Worm (Caenorhabditis elegans) whole organism, young adult: Measurements from ENCODE around the gene hsp-3.
A peak's percentile ranks its signal among the peaks of the same experiment; 100 is the strongest.

Experiments used
- B0019.2 ChIP-seq: fragments of 200-800 bp; sonication (Bioruptor generic); conservative IDR thresholded peaks from 2 replicates; pipeline ENCODE4 v1.3.6; 2022; ENCODE audit warnings: missing genetic modification reagents, missing genetic modification characterization, missing compliant biosample characterization
- B0261.1 ChIP-seq: sonication (generic microtip); optimal IDR thresholded peaks from 2 replicates; lab custom pipeline; 2016; ENCODE audit warnings: mild to moderate bottlenecking, missing genetic modification characterization, moderate library complexity, missing compliant biosample characterization
- C06A6.2 ChIP-seq: fragments of 200-800 bp; sonication (Bioruptor generic); conservative IDR thresholded peaks from 2 replicates; pipeline ENCODE4 v1.3.6; 2022; ENCODE audit warnings: missing genetic modification characterization, missing compliant biosample characterization
- C17E4.6 ChIP-seq: fragments of 200-800 bp; sonication (Bioruptor generic); IDR thresholded peaks from 2 replicates; pipeline ENCODE4 v1.3.6; 2022; ENCODE audit warnings: missing genetic modification reagents, missing genetic modification characterization, missing compliant biosample characterization
- D2030.7 ChIP-seq: fragments of 200-800 bp; sonication (Bioruptor generic); IDR thresholded peaks from 2 replicates; pipeline ENCODE4 v1.3.6; 2022; ENCODE audit warnings: missing genetic modification reagents, missing genetic modification characterization, missing compliant biosample characterization
- F22D6.2 ChIP-seq: sonication (generic microtip); optimal IDR thresholded peaks from 2 replicates; lab custom pipeline; 2016; ENCODE audit warnings: mild to moderate bottlenecking, missing genetic modification characterization, missing compliant biosample characterization
- F52B5.7 ChIP-seq: sonication (generic microtip); optimal IDR thresholded peaks from 2 replicates; lab custom pipeline; 2016; ENCODE audit warnings: mild to moderate bottlenecking, missing genetic modification characterization, missing compliant biosample characterization
- Y53G8AR.9 ChIP-seq: fragments of 200-800 bp; sonication (Bioruptor generic); conservative IDR thresholded peaks from 2 replicates; pipeline ENCODE4 v1.3.6; 2022; ENCODE audit warnings: missing genetic modification reagents, missing genetic modification characterization, missing compliant biosample characterization
- Y56A3A.18 ChIP-seq: fragments of 200-800 bp; sonication (Bioruptor generic); IDR thresholded peaks from 2 replicates; pipeline ENCODE4 v1.3.6; 2022; ENCODE audit warnings: missing genetic modification reagents, missing genetic modification characterization, missing compliant biosample characterization
- Y67H2A.10 ChIP-seq: fragments of 200-800 bp; sonication (Bioruptor generic); conservative IDR thresholded peaks from 2 replicates; pipeline ENCODE4 v1.3.6; 2022; ENCODE audit warnings: missing genetic modification reagents, missing genetic modification characterization, missing compliant biosample characterization
- ZK185.1 ChIP-seq: sonication (generic microtip); optimal IDR thresholded peaks from 2 replicates; lab custom pipeline; 2016; ENCODE audit warnings: mild to moderate bottlenecking, missing genetic modification characterization, missing compliant biosample characterization; ENCODE audit not compliant: poor library complexity, severe bottlenecking
- ama-1 ChIP-seq, 3 experiments: fragments of 150-350 bp in 1 of 3; sonication (generic microtip) in 2 of 3; optimal IDR thresholded peaks; 2 replicates each; lab custom pipeline; 2014 to 2018; ENCODE audit warnings: missing biosample characterization in 2 of 3, missing genetic modification characterization in 2 of 3, missing genetic modification reagents in 2 of 3
- aptf-3 ChIP-seq: fragments of 200-800 bp; sonication (Bioruptor generic); IDR thresholded peaks from 2 replicates; pipeline ENCODE4 v1.3.6; 2022; ENCODE audit warnings: missing genetic modification characterization, missing compliant biosample characterization
- cebp-1 ChIP-seq, 2 experiments: fragments of 200-800 bp in 1 of 2; sonication (Bioruptor generic) in 1 of 2; sonication (generic microtip) in 1 of 2; IDR thresholded peaks in 1 of 2; optimal IDR thresholded peaks in 1 of 2; 2 replicates each; pipeline versions ENCODE4 v1.3.6 to Lab custom; 2017 to 2022; ENCODE audit warnings: missing compliant biosample characterization in 2 of 2, missing genetic modification characterization in 2 of 2, mild to moderate bottlenecking in 1 of 2, missing genetic modification reagents in 1 of 2, moderate library complexity in 1 of 2
- ceh-27 ChIP-seq: fragments of 200-800 bp; sonication (Bioruptor generic); optimal IDR thresholded peaks from 2 replicates; lab custom pipeline; 2018; ENCODE audit warnings: mild to moderate bottlenecking, missing genetic modification characterization, moderate library complexity, missing compliant biosample characterization
- ceh-40 ChIP-seq: fragments of 200-800 bp; sonication (Bioruptor generic); IDR thresholded peaks from 2 replicates; pipeline ENCODE4 v1.3.6; 2022; ENCODE audit warnings: missing genetic modification characterization, missing compliant biosample characterization
- ceh-58 ChIP-seq: fragments of 200-800 bp; sonication (Bioruptor generic); IDR thresholded peaks from 2 replicates; pipeline ENCODE4 v1.3.6; 2022; ENCODE audit warnings: missing genetic modification characterization, missing compliant biosample characterization
- ceh-91 ChIP-seq: fragments of 200-800 bp; sonication (Bioruptor generic); IDR thresholded peaks from 2 replicates; pipeline ENCODE4 v1.3.6; 2022; ENCODE audit warnings: missing genetic modification reagents, missing genetic modification characterization, missing compliant biosample characterization
- die-1 ChIP-seq: sonication (generic microtip); optimal IDR thresholded peaks from 2 replicates; lab custom pipeline; 2016; ENCODE audit warnings: missing genotype, mild to moderate bottlenecking, missing genetic modification characterization, missing compliant biosample characterization
- dpff-1 ChIP-seq: sonication (generic microtip); optimal IDR thresholded peaks from 2 replicates; lab custom pipeline; 2017; ENCODE audit warnings: mild to moderate bottlenecking, missing genetic modification characterization, missing compliant biosample characterization
- egl-18 ChIP-seq: fragments of 200-800 bp; sonication (Bioruptor generic); IDR thresholded peaks from 2 replicates; pipeline ENCODE4 v1.3.6; 2022; ENCODE audit warnings: missing genetic modification reagents, missing genetic modification characterization, missing compliant biosample characterization
- fkh-3 ChIP-seq: sonication (generic microtip); optimal IDR thresholded peaks from 2 replicates; lab custom pipeline; 2016; ENCODE audit warnings: mild to moderate bottlenecking, missing genetic modification characterization, missing compliant biosample characterization
- gei-17 ChIP-seq: fragments of 200-800 bp; sonication (Bioruptor generic); optimal IDR thresholded peaks from 2 replicates; lab custom pipeline; 2018; ENCODE audit warnings: mild to moderate bottlenecking, missing genetic modification characterization, missing compliant biosample characterization
- him-1 ChIP-seq: sonication (generic microtip); optimal IDR thresholded peaks from 2 replicates; lab custom pipeline; 2016; ENCODE audit warnings: missing genotype, missing genetic modification reagents, missing genetic modification characterization, missing compliant biosample characterization
- hmg-1.2 ChIP-seq: fragments of 200-800 bp; sonication (Bioruptor generic); IDR thresholded peaks from 2 replicates; pipeline ENCODE4 v1.3.6; 2022; ENCODE audit warnings: missing genetic modification reagents, missing genetic modification characterization, missing compliant biosample characterization
- hsf-1 ChIP-seq: fragments of 200-800 bp; sonication (Bioruptor generic); IDR thresholded peaks from 2 replicates; pipeline ENCODE4 v1.3.6; 2022; ENCODE audit warnings: missing genetic modification reagents, missing genetic modification characterization, missing compliant biosample characterization
- lin-26 ChIP-seq: fragments of 200-800 bp; sonication (Bioruptor generic); IDR thresholded peaks from 2 replicates; pipeline ENCODE4 v1.3.6; 2022; ENCODE audit warnings: missing genetic modification reagents, missing genetic modification characterization, missing compliant biosample characterization
- madf-10 ChIP-seq: sonication (generic microtip); optimal IDR thresholded peaks from 2 replicates; lab custom pipeline; 2016; ENCODE audit warnings: mild to moderate bottlenecking, missing genetic modification characterization, missing compliant biosample characterization
- madf-3 ChIP-seq: fragments of 200-800 bp; sonication (Bioruptor generic); IDR thresholded peaks from 2 replicates; pipeline ENCODE4 v1.3.6; 2022; ENCODE audit warnings: missing genetic modification reagents, missing genetic modification characterization, missing compliant biosample characterization
- madf-8 ChIP-seq: fragments of 200-800 bp; sonication (Bioruptor generic); conservative IDR thresholded peaks from 2 replicates; pipeline ENCODE4 v1.3.6; 2022; ENCODE audit warnings: missing genetic modification reagents, missing genetic modification characterization, missing compliant biosample characterization
- mel-28 ChIP-seq: sonication (generic microtip); optimal IDR thresholded peaks from 2 replicates; lab custom pipeline; 2016; ENCODE audit warnings: borderline replicate concordance, mild to moderate bottlenecking, missing genetic modification characterization, missing compliant biosample characterization
- mxl-1 ChIP-seq: sonication (generic microtip); optimal IDR thresholded peaks from 2 replicates; lab custom pipeline; 2016; ENCODE audit warnings: missing genetic modification characterization, missing compliant biosample characterization
- nhr-179 ChIP-seq: sonication (generic microtip); optimal IDR thresholded peaks from 2 replicates; lab custom pipeline; 2016; ENCODE audit warnings: mild to moderate bottlenecking, missing genetic modification characterization, missing compliant biosample characterization
- nhr-27 ChIP-seq: fragments of 200-800 bp; sonication (Bioruptor generic); optimal IDR thresholded peaks from 2 replicates; lab custom pipeline; 2018; ENCODE audit warnings: mild to moderate bottlenecking, missing genetic modification characterization, moderate library complexity, missing compliant biosample characterization
- nhr-80 ChIP-seq: sonication (generic microtip); optimal IDR thresholded peaks from 2 replicates; lab custom pipeline; 2016; ENCODE audit warnings: missing genetic modification characterization, missing compliant biosample characterization
- pha-4 ChIP-seq: fragments of 150-350 bp; sonication (generic microtip); optimal IDR thresholded peaks from 2 replicates; lab custom pipeline; 2014; ENCODE audit warnings: missing biosample characterization, missing genetic modification reagents, missing genetic modification characterization
- repo-1 ChIP-seq: sonication (generic microtip); optimal IDR thresholded peaks from 2 replicates; lab custom pipeline; 2017; ENCODE audit warnings: mild to moderate bottlenecking, missing genetic modification characterization, missing compliant biosample characterization
- rpc-1 ChIP-seq, 2 experiments: fragments of 150-350 bp in 1 of 2; sonication (generic microtip) in 1 of 2; optimal IDR thresholded peaks; 2 replicates each; lab custom pipeline; 2014 to 2018; ENCODE audit warnings: missing biosample characterization in 1 of 2, missing genetic modification characterization in 1 of 2, missing genetic modification reagents in 1 of 2, missing genotype in 1 of 2
- sdz-38 ChIP-seq: sonication (generic microtip); optimal IDR thresholded peaks from 2 replicates; lab custom pipeline; 2016; ENCODE audit warnings: missing genotype, missing genetic modification characterization, missing compliant biosample characterization
- sea-2 ChIP-seq: fragments of 200-800 bp; sonication (Bioruptor generic); IDR thresholded peaks from 2 replicates; pipeline ENCODE4 v1.3.6; 2022; ENCODE audit warnings: missing genetic modification characterization, missing compliant biosample characterization
- snpc-4 ChIP-seq, 5 experiments: fragments of 150-350 bp in 1 of 5; sonication (generic microtip) in 4 of 5; optimal IDR thresholded peaks; 2 replicates each; lab custom pipeline; 2014 to 2018; ENCODE audit warnings: missing genetic modification characterization in 5 of 5, missing biosample characterization in 3 of 5, antibody characterized with exemption in 2 of 5, mild to moderate bottlenecking in 2 of 5, missing compliant biosample characterization in 2 of 5, missing genotype in 2 of 5, moderate library complexity in 2 of 5, missing genetic modification reagents in 1 of 5
- tbx-9 ChIP-seq: sonication (generic microtip); optimal IDR thresholded peaks from 2 replicates; lab custom pipeline; 2016; ENCODE audit warnings: borderline replicate concordance, missing genetic modification characterization, inconsistent platforms, missing compliant biosample characterization
- ztf-26 ChIP-seq: sonication (generic microtip); optimal IDR thresholded peaks from 2 replicates; lab custom pipeline; 2017; ENCODE audit warnings: missing genetic modification characterization, missing compliant biosample characterization
- ztf-28 ChIP-seq: fragments of 200-800 bp; sonication (Bioruptor generic); IDR thresholded peaks from 2 replicates; pipeline ENCODE4 v1.3.6; 2022; ENCODE audit warnings: missing genetic modification reagents, missing genetic modification characterization, missing compliant biosample characterization

Gene hsp-3

ce11 chrX:6050078-6050477 lies 41.8 kb downstream of the hsp-3 start:
- TF ChIP-seq nhr-80 (tag; lab: Kevin White, UChicago) (peak; percentile 43), mel-28 (tag; lab: Kevin White, UChicago) (no peak)

ce11 chrX:6048508-6048907 lies 43.4 kb downstream of the hsp-3 start, which contains the start of gene pak-1:
Gene pak-1, minus strand, starts transcription at chrX:6048608.
- TF ChIP-seq dpff-1 = no peak
- no peak for TF ChIP-seq cebp-1 (GFP tag; IDR thresholded peaks at IDR 0.05; lab: Robert Waterston, UW)
- TF ChIP-seq cebp-1 (tag; optimal IDR thresholded peaks at IDR 0.05; lab: Kevin White, UChicago) = no peak
- TF ChIP-seq snpc-4 (GFP tag; optimal IDR thresholded peaks at IDR 0.05; lab: Kevin White, UChicago) = no peak
- no peak for TF ChIP-seq snpc-4 (tag; optimal IDR thresholded peaks at IDR 0.05; lab: Kevin White, UChicago)
- no peak for TF ChIP-seq pha-4 (tag; lab: Kevin White, UChicago)
- TF ChIP-seq madf-8 (GFP tag; lab: Robert Waterston, UW) = no peak
- TF ChIP-seq ceh-58 (GFP tag; lab: Robert Waterston, UW) = no peak
- no peak for TF ChIP-seq die-1 (tag; lab: Kevin White, UChicago)
- no peak for TF ChIP-seq Y53G8AR.9
- no peak for TF ChIP-seq him-1 (tag; lab: Kevin White, UChicago)
- no peak for TF ChIP-seq ama-1 (optimal IDR thresholded peaks at IDR 0.05; lab: Kevin White, UChicago)
- no peak for TF ChIP-seq ama-1 (GFP tag; optimal IDR thresholded peaks at IDR 0.05; lab: Kevin White, UChicago)
- TF ChIP-seq F52B5.7 (tag; lab: Kevin White, UChicago) = no peak
- no peak for TF ChIP-seq B0261.1 (tag; lab: Kevin White, UChicago)
- no peak for TF ChIP-seq ceh-27
- no peak for TF ChIP-seq egl-18 (GFP tag; lab: Robert Waterston, UW)
- TF ChIP-seq madf-3 (GFP tag; lab: Robert Waterston, UW) = no peak
- no peak for TF ChIP-seq nhr-27

- no peak for TF ChIP-seq C06A6.2
- no peak for TF ChIP-seq rpc-1 (optimal IDR thresholded peaks at IDR 0.05; lab: Kevin White, UChicago)
- TF ChIP-seq rpc-1 (tag; optimal IDR thresholded peaks at IDR 0.05; lab: Kevin White, UChicago) = no peak
- no peak for TF ChIP-seq F22D6.2
- TF ChIP-seq sdz-38 (tag; lab: Kevin White, UChicago) = no peak
- no peak for TF ChIP-seq B0019.2 (GFP tag; lab: Robert Waterston, UW)
- no peak for TF ChIP-seq hmg-1.2 (GFP tag; lab: Robert Waterston, UW)
Observed at ce11 chrX:6043283-6043682, 48.6 kb downstream of the hsp-3 start.

ce11 chrX:6041995-6042481 lies 49.9 kb downstream of the hsp-3 start:
- TF ChIP-seq nhr-179 (tag; lab: Kevin White, UChicago) (no peak), madf-10 (tag; lab: Kevin White, UChicago) (peak; percentile 52), sea-2 (no peak), gei-17 (GFP tag; lab: Kevin White, UChicago) (peak; percentile 58), ZK185.1 (tag; lab: Kevin White, UChicago) (peak; percentile 19), ztf-28 (GFP tag; lab: Robert Waterston, UW) (no peak), Y56A3A.18 (GFP tag; lab: Robert Waterston, UW) (no peak), hsf-1 (peak; percentile 80), repo-1 (tag; lab: Kevin White, UChicago) (no peak), ceh-40 (GFP tag; lab: Robert Waterston, UW) (no peak), Y67H2A.10 (GFP tag; lab: Robert Waterston, UW) (no peak), ztf-26 (tag; lab: Kevin White, UChicago) (peak; percentile 77), ceh-91 (GFP tag; lab: Robert Waterston, UW) (no peak), snpc-4 (GFP tag; optimal IDR thresholded peaks at IDR 0.05; lab: Kevin White, UChicago) (no peak), snpc-4 (tag; optimal IDR thresholded peaks at IDR 0.05; lab: Kevin White, UChicago) (peak in 3 of 4 experiments; percentile 27 to 33 (median 29)), aptf-3 (GFP tag; lab: Robert Waterston, UW) (no peak), D2030.7 (GFP tag; lab: Robert Waterston, UW) (no peak), mxl-1 (tag; lab: Kevin White, UChicago) (no peak), C17E4.6 (GFP tag; lab: Robert Waterston, UW) (no peak), fkh-3 (tag; lab: Kevin White, UChicago) (no peak), tbx-9 (tag; lab: Kevin White, UChicago) (no peak), lin-26 (peak; percentile 51; the same call in 1 of the 2 replicates)
